Fruit fly (Drosophila melanogaster): Measurements from ENCODE around the gene CG31445.

DNA sequence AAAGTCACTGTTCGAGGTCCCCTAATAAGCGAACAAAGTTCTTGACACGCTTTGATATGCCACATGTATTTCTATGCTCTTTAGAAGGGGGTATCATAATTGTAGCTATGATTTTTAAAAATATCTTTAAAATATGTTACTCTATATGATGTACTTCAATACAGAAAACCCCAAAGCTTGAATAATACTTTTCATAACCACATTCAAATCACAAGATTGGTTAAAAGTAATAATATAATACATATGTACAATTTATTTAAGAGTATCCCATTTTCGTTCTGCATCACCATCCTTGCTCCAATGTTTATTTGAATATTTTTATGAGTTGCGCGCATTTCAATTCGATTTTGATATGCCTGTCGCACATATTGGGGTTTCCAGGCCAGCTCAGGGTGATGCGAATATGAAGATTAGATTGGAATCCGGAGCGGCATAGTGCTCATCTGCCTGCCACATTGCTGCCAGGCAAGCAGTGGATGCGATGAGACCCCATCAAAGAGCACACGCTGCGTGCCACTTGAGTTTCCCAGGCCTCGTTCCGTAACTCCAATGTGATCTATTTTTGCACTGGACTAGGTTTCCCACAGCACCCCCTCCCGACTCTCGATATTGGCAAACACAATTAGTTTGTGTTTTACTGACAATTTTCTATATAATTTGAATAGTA, 15.0 kb upstream of the CG31445 start:
- no peak for TF ChIP-seq CTCF (optimal IDR thresholded peaks at IDR 0.05)
- no peak for TF ChIP-seq CG8478 (optimal IDR thresholded peaks at IDR 0.05)

Measured in S2 (cell line).